Worm (Caenorhabditis elegans) whole organism, young adult: ENCODE results near the gene srw-13.

Experiments
- B0019.2 ChIP-seq: fragments of 200-800 bp; sonication (Bioruptor generic); conservative IDR thresholded peaks from 2 replicates; pipeline ENCODE4 v1.3.6; 2022; ENCODE audit warnings: missing genetic modification reagents, missing genetic modification characterization, missing compliant biosample characterization
- B0261.1 ChIP-seq: sonication (generic microtip); optimal IDR thresholded peaks from 2 replicates; lab custom pipeline; 2016; ENCODE audit warnings: mild to moderate bottlenecking, missing genetic modification characterization, moderate library complexity, missing compliant biosample characterization
- C06A6.2 ChIP-seq: fragments of 200-800 bp; sonication (Bioruptor generic); conservative IDR thresholded peaks from 2 replicates; pipeline ENCODE4 v1.3.6; 2022; ENCODE audit warnings: missing genetic modification characterization, missing compliant biosample characterization
- F10E7.11 ChIP-seq: sonication (generic microtip); optimal IDR thresholded peaks from 2 replicates; lab custom pipeline; 2017; ENCODE audit warnings: mild to moderate bottlenecking, missing genetic modification characterization, moderate library complexity, missing compliant biosample characterization
- F22D6.2 ChIP-seq: sonication (generic microtip); optimal IDR thresholded peaks from 2 replicates; lab custom pipeline; 2016; ENCODE audit warnings: mild to moderate bottlenecking, missing genetic modification characterization, missing compliant biosample characterization
- F49E8.2 ChIP-seq: sonication (generic microtip); optimal IDR thresholded peaks from 3 replicates; lab custom pipeline; 2017; ENCODE audit warnings: missing genetic modification characterization, mild to moderate bottlenecking, missing compliant biosample characterization, antibody characterized with exemption, moderate library complexity; ENCODE audit not compliant: insufficient read depth
- F52B5.7 ChIP-seq: sonication (generic microtip); optimal IDR thresholded peaks from 2 replicates; lab custom pipeline; 2016; ENCODE audit warnings: mild to moderate bottlenecking, missing genetic modification characterization, missing compliant biosample characterization
- K11D2.4 ChIP-seq: fragments of 200-800 bp; sonication (Bioruptor generic); IDR thresholded peaks from 2 replicates; pipeline ENCODE4 v1.3.6; 2022; ENCODE audit warnings: missing genetic modification reagents, missing genetic modification characterization, missing compliant biosample characterization
- T26A5.8 ChIP-seq: sonication (generic microtip); optimal IDR thresholded peaks from 2 replicates; lab custom pipeline; 2016; ENCODE audit warnings: missing genetic modification characterization, missing compliant biosample characterization
- ZK185.1 ChIP-seq: sonication (generic microtip); optimal IDR thresholded peaks from 2 replicates; lab custom pipeline; 2016; ENCODE audit warnings: mild to moderate bottlenecking, missing genetic modification characterization, missing compliant biosample characterization; ENCODE audit not compliant: poor library complexity, severe bottlenecking
- akir-1 ChIP-seq: fragments of 200-800 bp; sonication (Bioruptor generic); optimal IDR thresholded peaks from 2 replicates; lab custom pipeline; 2018; ENCODE audit warnings: mild to moderate bottlenecking, missing genetic modification characterization, moderate library complexity, missing compliant biosample characterization
- aptf-3 ChIP-seq: fragments of 200-800 bp; sonication (Bioruptor generic); IDR thresholded peaks from 2 replicates; pipeline ENCODE4 v1.3.6; 2022; ENCODE audit warnings: missing genetic modification characterization, missing compliant biosample characterization
- atf-7 ChIP-seq: sonication (generic microtip); optimal IDR thresholded peaks from 2 replicates; lab custom pipeline; 2017; ENCODE audit warnings: mild to moderate bottlenecking, missing genetic modification characterization, missing compliant biosample characterization
- ccch-3 ChIP-seq: fragments of 200-800 bp; sonication (Bioruptor generic); optimal IDR thresholded peaks from 2 replicates; lab custom pipeline; 2018; ENCODE audit warnings: mild to moderate bottlenecking, missing genetic modification characterization, missing compliant biosample characterization
- cebp-1 ChIP-seq, 2 experiments: fragments of 200-800 bp in 1 of 2; sonication (Bioruptor generic) in 1 of 2; sonication (generic microtip) in 1 of 2; IDR thresholded peaks in 1 of 2; optimal IDR thresholded peaks in 1 of 2; 2 replicates each; pipeline versions ENCODE4 v1.3.6 to Lab custom; 2017 to 2022; ENCODE audit warnings: missing compliant biosample characterization in 2 of 2, missing genetic modification characterization in 2 of 2, mild to moderate bottlenecking in 1 of 2, missing genetic modification reagents in 1 of 2, moderate library complexity in 1 of 2
- ceh-100 ChIP-seq: fragments of 200-800 bp; sonication (Bioruptor generic); IDR thresholded peaks from 2 replicates; pipeline ENCODE4 v1.3.6; 2022; ENCODE audit warnings: missing genetic modification reagents, missing genetic modification characterization, missing compliant biosample characterization
- die-1 ChIP-seq: sonication (generic microtip); optimal IDR thresholded peaks from 2 replicates; lab custom pipeline; 2016; ENCODE audit warnings: missing genotype, mild to moderate bottlenecking, missing genetic modification characterization, missing compliant biosample characterization
- dpff-1 ChIP-seq: sonication (generic microtip); optimal IDR thresholded peaks from 2 replicates; lab custom pipeline; 2017; ENCODE audit warnings: mild to moderate bottlenecking, missing genetic modification characterization, missing compliant biosample characterization
- dpl-1 ChIP-seq: fragments of 150-350 bp; optimal IDR thresholded peaks from 2 replicates; lab custom pipeline; 2014; ENCODE audit warnings: missing biosample characterization, missing genetic modification reagents, missing genetic modification characterization
- efl-1 ChIP-seq: fragments of 150-350 bp; optimal IDR thresholded peaks from 2 replicates; lab custom pipeline; 2014; ENCODE audit warnings: missing biosample characterization, missing genetic modification reagents, missing genetic modification characterization
- egl-44 ChIP-seq: fragments of 200-800 bp; sonication (Bioruptor generic); IDR thresholded peaks from 2 replicates; pipeline ENCODE4 v1.3.6; 2022; ENCODE audit warnings: missing genetic modification reagents, missing genetic modification characterization, missing compliant biosample characterization
- hmg-20 ChIP-seq: fragments of 200-800 bp; sonication (Bioruptor generic); IDR thresholded peaks from 2 replicates; pipeline ENCODE4 v1.3.6; 2022; ENCODE audit warnings: missing genetic modification reagents, missing genetic modification characterization, missing compliant biosample characterization
- hrde-1 ChIP-seq: sonication (generic microtip); optimal IDR thresholded peaks from 2 replicates; lab custom pipeline; 2016; ENCODE audit warnings: missing genetic modification characterization, mild to moderate bottlenecking, missing compliant biosample characterization, moderate library complexity, missing genotype, missing genetic modification reagents, borderline replicate concordance
- hsf-1 ChIP-seq: fragments of 200-800 bp; sonication (Bioruptor generic); IDR thresholded peaks from 2 replicates; pipeline ENCODE4 v1.3.6; 2022; ENCODE audit warnings: missing genetic modification reagents, missing genetic modification characterization, missing compliant biosample characterization
- lag-1 ChIP-seq: fragments of 200-800 bp; sonication (Bioruptor generic); IDR thresholded peaks from 2 replicates; pipeline ENCODE4 v1.3.6; 2022; ENCODE audit warnings: missing genetic modification reagents, missing genetic modification characterization, missing compliant biosample characterization
- let-607 ChIP-seq, 2 experiments: fragments of 200-800 bp in 1 of 2; sonication (Bioruptor generic) in 1 of 2; sonication (generic microtip) in 1 of 2; optimal IDR thresholded peaks; 2 replicates each; lab custom pipeline; 2016 to 2018; ENCODE audit warnings: mild to moderate bottlenecking in 2 of 2, missing compliant biosample characterization in 2 of 2, missing genetic modification characterization in 2 of 2, moderate library complexity in 2 of 2, missing genotype in 1 of 2
- lin-40 ChIP-seq: sonication (generic microtip); optimal IDR thresholded peaks from 2 replicates; lab custom pipeline; 2016; ENCODE audit warnings: missing genetic modification characterization, mild to moderate bottlenecking, missing compliant biosample characterization, missing genotype, missing genetic modification reagents
- lin-54 ChIP-seq: fragments of 200-800 bp; sonication (Bioruptor generic); optimal IDR thresholded peaks from 2 replicates; lab custom pipeline; 2018; ENCODE audit warnings: mild to moderate bottlenecking, missing genetic modification characterization, missing compliant biosample characterization
- lir-1 ChIP-seq: fragments of 200-800 bp; sonication (Bioruptor generic); conservative IDR thresholded peaks from 2 replicates; pipeline ENCODE4 v1.3.6; 2022; ENCODE audit warnings: missing genetic modification reagents, missing genetic modification characterization, missing compliant biosample characterization
- lsl-1 ChIP-seq: fragments of 200-800 bp; sonication (Bioruptor generic); optimal IDR thresholded peaks from 2 replicates; lab custom pipeline; 2018; ENCODE audit warnings: mild to moderate bottlenecking, missing genetic modification characterization, moderate library complexity, missing compliant biosample characterization
- madf-8 ChIP-seq: fragments of 200-800 bp; sonication (Bioruptor generic); conservative IDR thresholded peaks from 2 replicates; pipeline ENCODE4 v1.3.6; 2022; ENCODE audit warnings: missing genetic modification reagents, missing genetic modification characterization, missing compliant biosample characterization
- mes-4 ChIP-seq: sonication (generic microtip); optimal IDR thresholded peaks from 2 replicates; lab custom pipeline; 2016; ENCODE audit warnings: missing genotype, missing genetic modification characterization, missing compliant biosample characterization
- nfya-1 ChIP-seq: sonication (generic microtip); optimal IDR thresholded peaks from 2 replicates; lab custom pipeline; 2017; ENCODE audit warnings: antibody characterized with exemption, missing compliant biosample characterization, missing genetic modification characterization, borderline replicate concordance; ENCODE audit not compliant: insufficient read depth
- nfyb-1 ChIP-seq: fragments of 200-800 bp; sonication (Bioruptor generic); IDR thresholded peaks from 2 replicates; pipeline ENCODE4 v1.3.6; 2022; ENCODE audit warnings: missing genetic modification reagents, missing genetic modification characterization, missing compliant biosample characterization
- nhr-179 ChIP-seq: sonication (generic microtip); optimal IDR thresholded peaks from 2 replicates; lab custom pipeline; 2016; ENCODE audit warnings: mild to moderate bottlenecking, missing genetic modification characterization, missing compliant biosample characterization
- nhr-27 ChIP-seq: fragments of 200-800 bp; sonication (Bioruptor generic); optimal IDR thresholded peaks from 2 replicates; lab custom pipeline; 2018; ENCODE audit warnings: mild to moderate bottlenecking, missing genetic modification characterization, moderate library complexity, missing compliant biosample characterization
- pbrm-1 ChIP-seq: fragments of 200-800 bp; sonication (Bioruptor generic); IDR thresholded peaks from 2 replicates; pipeline ENCODE4 v1.3.6; 2022; ENCODE audit warnings: missing genetic modification reagents, missing genetic modification characterization, missing compliant biosample characterization
- rpc-1 ChIP-seq, 2 experiments: fragments of 150-350 bp in 1 of 2; sonication (generic microtip) in 1 of 2; optimal IDR thresholded peaks; 2 replicates each; lab custom pipeline; 2014 to 2018; ENCODE audit warnings: missing biosample characterization in 1 of 2, missing genetic modification characterization in 1 of 2, missing genetic modification reagents in 1 of 2, missing genotype in 1 of 2
- sea-2 ChIP-seq: fragments of 200-800 bp; sonication (Bioruptor generic); IDR thresholded peaks from 2 replicates; pipeline ENCODE4 v1.3.6; 2022; ENCODE audit warnings: missing genetic modification characterization, missing compliant biosample characterization
- snpc-1.1 ChIP-seq: sonication (generic microtip); optimal IDR thresholded peaks from 2 replicates; lab custom pipeline; 2017; ENCODE audit warnings: missing genetic modification characterization, mild to moderate bottlenecking, missing compliant biosample characterization, antibody characterized with exemption, moderate library complexity, missing genotype, missing genetic modification reagents; ENCODE audit not compliant: insufficient read depth
- sptf-2 ChIP-seq: fragments of 200-800 bp; sonication (Bioruptor generic); optimal IDR thresholded peaks from 2 replicates; lab custom pipeline; 2018; ENCODE audit warnings: mild to moderate bottlenecking, missing genetic modification characterization, missing compliant biosample characterization
- tlf-1 ChIP-seq: fragments of 200-800 bp; sonication (Bioruptor generic); optimal IDR thresholded peaks from 2 replicates; lab custom pipeline; 2018; ENCODE audit warnings: mild to moderate bottlenecking, missing genetic modification characterization, missing compliant biosample characterization
- xnd-1 ChIP-seq: sonication (generic microtip); optimal IDR thresholded peaks from 2 replicates; lab custom pipeline; 2016; ENCODE audit warnings: missing genotype, missing genetic modification reagents, missing genetic modification characterization, missing compliant biosample characterization
- ztf-22 ChIP-seq: fragments of 200-800 bp; sonication (Bioruptor generic); optimal IDR thresholded peaks from 2 replicates; lab custom pipeline; 2018; ENCODE audit warnings: mild to moderate bottlenecking, missing genetic modification characterization, moderate library complexity, missing compliant biosample characterization
- ztf-25 ChIP-seq: fragments of 200-800 bp; sonication (Bioruptor generic); IDR thresholded peaks from 2 replicates; pipeline ENCODE4 v1.3.6; 2022; ENCODE audit warnings: missing genetic modification reagents, missing genetic modification characterization, missing compliant biosample characterization
- ztf-28 ChIP-seq: fragments of 200-800 bp; sonication (Bioruptor generic); IDR thresholded peaks from 2 replicates; pipeline ENCODE4 v1.3.6; 2022; ENCODE audit warnings: missing genetic modification reagents, missing genetic modification characterization, missing compliant biosample characterization

The srw-13 gene

ce11 chrV:15189567-15189966 lies 42.7 kb upstream of the srw-13 start, which contains the start of gene cyn-3 (continued):
- TF ChIP-seq rpc-1 (optimal IDR thresholded peaks at IDR 0.05; lab: Kevin White, UChicago) (no peak), rpc-1 (tag; optimal IDR thresholded peaks at IDR 0.05; lab: Kevin White, UChicago) (no peak), ccch-3 (GFP tag; lab: Kevin White, UChicago) (no peak), B0261.1 (tag; lab: Kevin White, UChicago) (peak; percentile 13), sptf-2 (no peak), hmg-20 (GFP tag; lab: Robert Waterston, UW) (no peak), nhr-179 (tag; lab: Kevin White, UChicago) (no peak), cebp-1 (GFP tag; IDR thresholded peaks at IDR 0.05; lab: Robert Waterston, UW) (no peak), cebp-1 (tag; optimal IDR thresholded peaks at IDR 0.05; lab: Kevin White, UChicago) (peak; percentile 67), atf-7 (tag; lab: Kevin White, UChicago) (no peak), ztf-28 (GFP tag; lab: Robert Waterston, UW) (no peak), lin-54 (GFP tag; lab: Kevin White, UChicago) (peak; percentile 99), efl-1 (GFP tag; lab: Kevin White, UChicago) (peak; percentile 90), hsf-1 (GFP tag; lab: Robert Waterston, UW) (peak; percentile 88), lir-1 (no peak), nfyb-1 (GFP tag; lab: Robert Waterston, UW) (peak; percentile 91), ceh-100 (GFP tag; lab: Robert Waterston, UW) (peak; percentile 71), nhr-27 (tag; lab: Kevin White, UChicago) (no peak), ztf-22 (GFP tag; lab: Kevin White, UChicago) (no peak), nfya-1 (tag; lab: Kevin White, UChicago) (no peak), snpc-1.1 (tag; lab: Kevin White, UChicago) (peak; percentile 46), T26A5.8 (tag; lab: Kevin White, UChicago) (no peak), dpff-1 (tag; lab: Kevin White, UChicago) (no peak), ztf-25 (GFP tag; lab: Robert Waterston, UW) (no peak), die-1 (tag; lab: Kevin White, UChicago) (no peak), F22D6.2 (tag; lab: Kevin White, UChicago) (no peak), hrde-1 (tag; lab: Kevin White, UChicago) (no peak), B0019.2 (GFP tag; lab: Robert Waterston, UW) (no peak), lsl-1 (peak; percentile 44), F10E7.11 (tag; lab: Kevin White, UChicago) (no peak), C06A6.2 (GFP tag; lab: Robert Waterston, UW) (no peak; the same call in 1 of the 2 replicates), madf-8 (peak; percentile 54), pbrm-1 (GFP tag; lab: Robert Waterston, UW) (peak; percentile 41; the same call in 1 of the 2 replicates), lin-40 (tag; lab: Kevin White, UChicago) (peak; percentile 76), tlf-1 (GFP tag; lab: Kevin White, UChicago) (peak; percentile 46), let-607 (tag; optimal IDR thresholded peaks at IDR 0.05; lab: Kevin White, UChicago) (no peak), akir-1 (GFP tag; lab: Kevin White, UChicago) (no peak), F49E8.2 (tag; lab: Kevin White, UChicago) (peak; percentile 4), F52B5.7 (tag; lab: Kevin White, UChicago) (no peak), sea-2 (GFP tag; lab: Robert Waterston, UW) (no peak), lag-1 (GFP tag; lab: Robert Waterston, UW) (no peak), egl-44 (GFP tag; lab: Robert Waterston, UW) (no peak), aptf-3 (GFP tag; lab: Robert Waterston, UW) (no peak), dpl-1 (GFP tag; lab: Kevin White, UChicago) (peak; percentile 89), xnd-1 (peak; percentile 30), mes-4 (no peak), K11D2.4 (no peak; the same call in 1 of the 2 replicates), ZK185.1 (tag; lab: Kevin White, UChicago) (peak; percentile 74)
